Worm (Caenorhabditis elegans) whole organism, L1 larva: Measurements from ENCODE around the gene str-140.

Experiments
- C16A3.4 ChIP-seq: fragments of 150-350 bp; optimal IDR thresholded peaks from 2 replicates; lab custom pipeline; 2014; ENCODE audit warnings: missing biosample characterization, missing genetic modification characterization
- C34B4.2 ChIP-seq: sonication (generic microtip); optimal IDR thresholded peaks from 2 replicates; lab custom pipeline; 2017; ENCODE audit warnings: mild to moderate bottlenecking, missing genetic modification characterization, missing compliant biosample characterization
- F16B12.6 ChIP-seq: fragments of 150-350 bp; optimal IDR thresholded peaks from 2 replicates; lab custom pipeline; 2014; ENCODE audit warnings: missing biosample characterization, missing genetic modification characterization
- Y116A8C.19 ChIP-seq: sonication (generic microtip); optimal IDR thresholded peaks from 2 replicates; lab custom pipeline; 2016; ENCODE audit warnings: missing compliant biosample characterization, missing genetic modification characterization, borderline replicate concordance
- aly-2 ChIP-seq: fragments of 150-350 bp; optimal IDR thresholded peaks from 2 replicates; lab custom pipeline; 2014; ENCODE audit warnings: missing biosample characterization, missing genetic modification characterization
- ama-1 ChIP-seq: fragments of 150-350 bp; optimal IDR thresholded peaks from 2 replicates; lab custom pipeline; 2014
- blmp-1 ChIP-seq: fragments of 150-350 bp; optimal IDR thresholded peaks from 2 replicates; lab custom pipeline; 2014; ENCODE audit warnings: missing biosample characterization, missing genetic modification characterization
- ceh-8 ChIP-seq: fragments of 200-800 bp; sonication (Bioruptor generic); optimal IDR thresholded peaks from 2 replicates; lab custom pipeline; 2018; ENCODE audit warnings: mild to moderate bottlenecking, missing genetic modification characterization, moderate library complexity, missing compliant biosample characterization
- ceh-82 ChIP-seq, 3 experiments: fragments of 150-350 bp in 1 of 3; sonication (generic microtip) in 2 of 3; optimal IDR thresholded peaks; 2 replicates each; lab custom pipeline; 2014 to 2017; ENCODE audit warnings: missing biosample characterization in 3 of 3, missing genetic modification characterization in 3 of 3
- ceh-90 ChIP-seq: sonication (generic microtip); optimal IDR thresholded peaks from 2 replicates; lab custom pipeline; 2016; ENCODE audit warnings: missing genetic modification characterization, missing compliant biosample characterization
- dpl-1 ChIP-seq, 3 experiments: fragments of 150-350 bp in 2 of 3; sonication (generic microtip) in 1 of 3; optimal IDR thresholded peaks; 2 replicates each; lab custom pipeline; 2014 to 2017; ENCODE audit warnings: missing biosample characterization in 3 of 3, missing genetic modification characterization in 3 of 3, missing genetic modification reagents in 3 of 3
- egl-27 ChIP-seq, 2 experiments: fragments of 150-350 bp in 1 of 2; sonication (generic microtip); optimal IDR thresholded peaks; 3 replicates each; lab custom pipeline; 2017 to 2018; ENCODE audit warnings: missing biosample characterization in 2 of 2, missing genetic modification characterization in 2 of 2, missing genetic modification reagents in 2 of 2
- elt-2 ChIP-seq: sonication (generic microtip); optimal IDR thresholded peaks from 2 replicates; lab custom pipeline; 2016; ENCODE audit warnings: missing genetic modification characterization, mild to moderate bottlenecking, inconsistent platforms, missing compliant biosample characterization, missing genetic modification reagents
- elt-3 ChIP-seq, 6 experiments: fragments of 150-350 bp in 1 of 6; sonication (generic microtip); optimal IDR thresholded peaks; 2 replicates each; lab custom pipeline; 2017 to 2018; ENCODE audit warnings: missing biosample characterization in 6 of 6, missing genetic modification characterization in 6 of 6, inconsistent platforms in 1 of 6
- ets-5 ChIP-seq: fragments of 200-800 bp; sonication (Bioruptor generic); IDR thresholded peaks from 2 replicates; pipeline ENCODE4 v1.3.6; 2022; ENCODE audit warnings: missing genetic modification characterization, missing compliant biosample characterization
- grh-1 ChIP-seq: fragments of 200-800 bp; sonication (Bioruptor generic); IDR thresholded peaks from 2 replicates; pipeline ENCODE4 v1.3.6; 2022; ENCODE audit warnings: missing genetic modification reagents, missing genetic modification characterization, missing compliant biosample characterization
- hlh-17 ChIP-seq: fragments of 200-800 bp; sonication (Bioruptor generic); optimal IDR thresholded peaks from 2 replicates; lab custom pipeline; 2018; ENCODE audit warnings: missing genetic modification characterization, mild to moderate bottlenecking, missing compliant biosample characterization, moderate library complexity, borderline replicate concordance
- irx-1 ChIP-seq: sonication (generic microtip); optimal IDR thresholded peaks from 2 replicates; lab custom pipeline; 2016; ENCODE audit warnings: missing genetic modification characterization, missing compliant biosample characterization
- isw-1 ChIP-seq: fragments of 200-800 bp; sonication (Bioruptor generic); IDR thresholded peaks from 2 replicates; pipeline ENCODE4 v1.3.6; 2022; ENCODE audit warnings: missing genetic modification characterization, missing compliant biosample characterization
- jun-1 ChIP-seq: fragments of 150-350 bp; optimal IDR thresholded peaks from 2 replicates; lab custom pipeline; 2014; ENCODE audit warnings: missing biosample characterization, missing genetic modification reagents, missing genetic modification characterization
- lin-15B ChIP-seq: fragments of 150-350 bp; sonication (generic microtip); optimal IDR thresholded peaks from 3 replicates; lab custom pipeline; 2014; ENCODE audit warnings: missing biosample characterization, missing genetic modification characterization
- lin-35 ChIP-seq, 2 experiments: fragments of 150-350 bp; optimal IDR thresholded peaks; 2 replicates each; lab custom pipeline; 2014; ENCODE audit warnings: missing biosample characterization in 2 of 2, missing genetic modification characterization in 2 of 2, missing genetic modification reagents in 2 of 2
- lin-39 ChIP-seq: fragments of 150-350 bp; optimal IDR thresholded peaks from 2 replicates; lab custom pipeline; 2014; ENCODE audit warnings: missing biosample characterization, missing genetic modification reagents, missing genetic modification characterization
- lsy-2 ChIP-seq, 2 experiments: fragments of 150-350 bp; optimal IDR thresholded peaks; 2 replicates each; lab custom pipeline; 2014; ENCODE audit warnings: missing biosample characterization in 2 of 2, missing genetic modification characterization in 2 of 2
- mep-1 ChIP-seq: fragments of 150-350 bp; optimal IDR thresholded peaks from 2 replicates; lab custom pipeline; 2014; ENCODE audit warnings: missing biosample characterization, missing genetic modification characterization
- nhr-19 ChIP-seq: fragments of 200-800 bp; sonication (Bioruptor generic); conservative IDR thresholded peaks from 2 replicates; pipeline ENCODE4 v1.3.6; 2022; ENCODE audit warnings: missing genetic modification characterization, missing compliant biosample characterization
- nhr-20 ChIP-seq: sonication (generic microtip); optimal IDR thresholded peaks from 2 replicates; lab custom pipeline; 2016; ENCODE audit warnings: mild to moderate bottlenecking, missing genetic modification characterization, missing compliant biosample characterization
- nhr-47 ChIP-seq: sonication (generic microtip); optimal IDR thresholded peaks from 2 replicates; lab custom pipeline; 2016; ENCODE audit warnings: mild to moderate bottlenecking, missing genetic modification characterization, moderate library complexity, missing compliant biosample characterization
- nhr-71 ChIP-seq: sonication (generic microtip); optimal IDR thresholded peaks from 2 replicates; lab custom pipeline; 2016; ENCODE audit warnings: mild to moderate bottlenecking, missing genetic modification characterization, moderate library complexity, missing compliant biosample characterization
- nhr-77 ChIP-seq: fragments of 150-350 bp; optimal IDR thresholded peaks from 2 replicates; lab custom pipeline; 2014; ENCODE audit warnings: missing biosample characterization, missing genetic modification characterization
- nhr-84 ChIP-seq: sonication (generic microtip); optimal IDR thresholded peaks from 2 replicates; lab custom pipeline; 2017; ENCODE audit warnings: missing biosample characterization, missing genetic modification characterization
- nhr-85 ChIP-seq: sonication (generic microtip); peaks from one replicate; lab custom pipeline; 2016; ENCODE audit warnings: missing genetic modification characterization, inconsistent platforms, missing compliant biosample characterization
- nhr-90 ChIP-seq: sonication (generic microtip); optimal IDR thresholded peaks from 2 replicates; lab custom pipeline; 2016; ENCODE audit warnings: mild to moderate bottlenecking, missing genetic modification characterization, missing compliant biosample characterization; ENCODE audit not compliant: poor library complexity
- pag-3 ChIP-seq: sonication (generic microtip); optimal IDR thresholded peaks from 2 replicates; lab custom pipeline; 2017; ENCODE audit warnings: missing genetic modification characterization, mild to moderate bottlenecking, missing compliant biosample characterization, antibody characterized with exemption, borderline replicate concordance; ENCODE audit not compliant: insufficient read depth
- rnt-1 ChIP-seq: sonication (generic microtip); optimal IDR thresholded peaks from 2 replicates; lab custom pipeline; 2016; ENCODE audit warnings: mild to moderate bottlenecking, missing genetic modification characterization, moderate library complexity, missing compliant biosample characterization
- snu-23 ChIP-seq: sonication (generic microtip); optimal IDR thresholded peaks from 2 replicates; lab custom pipeline; 2016; ENCODE audit warnings: missing genetic modification characterization, missing compliant biosample characterization
- sox-4 ChIP-seq: sonication (generic microtip); optimal IDR thresholded peaks from 2 replicates; lab custom pipeline; 2016; ENCODE audit warnings: missing genetic modification characterization, missing compliant biosample characterization
- sup-37 ChIP-seq: fragments of 200-800 bp; sonication (Bioruptor generic); optimal IDR thresholded peaks from 2 replicates; lab custom pipeline; 2018; ENCODE audit warnings: mild to moderate bottlenecking, missing genetic modification characterization, missing compliant biosample characterization
- swsn-7 ChIP-seq: sonication (generic microtip); optimal IDR thresholded peaks from 2 replicates; lab custom pipeline; 2016; ENCODE audit warnings: missing genetic modification characterization, missing compliant biosample characterization
- tbx-2 ChIP-seq: sonication (generic microtip); optimal IDR thresholded peaks from 2 replicates; lab custom pipeline; 2016; ENCODE audit warnings: missing genetic modification characterization, missing compliant biosample characterization
- unc-62 ChIP-seq: fragments of 150-350 bp; optimal IDR thresholded peaks from 2 replicates; lab custom pipeline; 2014; ENCODE audit warnings: missing biosample characterization, missing genetic modification reagents, missing genetic modification characterization
- unc-98 ChIP-seq: fragments of 200-800 bp; sonication (Bioruptor generic); IDR thresholded peaks from 2 replicates; pipeline ENCODE4 v1.3.6; 2022; ENCODE audit warnings: missing genetic modification characterization, missing compliant biosample characterization
- xbp-1 ChIP-seq: sonication (generic microtip); optimal IDR thresholded peaks from 2 replicates; lab custom pipeline; 2016; ENCODE audit warnings: missing genetic modification characterization, missing compliant biosample characterization
- zag-1 ChIP-seq: fragments of 150-350 bp; optimal IDR thresholded peaks from 2 replicates; lab custom pipeline; 2014; ENCODE audit warnings: missing biosample characterization, missing genetic modification characterization
- ztf-11 ChIP-seq, 2 experiments: sonication (generic microtip); optimal IDR thresholded peaks; 2 replicates each; lab custom pipeline; 2016 to 2017; ENCODE audit warnings: missing genetic modification characterization in 2 of 2, missing biosample characterization in 1 of 2, missing compliant biosample characterization in 1 of 2
- ztf-4 ChIP-seq: fragments of 150-350 bp; optimal IDR thresholded peaks from 2 replicates; lab custom pipeline; 2014; ENCODE audit warnings: missing biosample characterization, missing genetic modification characterization

The str-140 gene

ce11 chrV:8039085-8039525 lies 28.6 kb downstream of the str-140 start:
- TF ChIP-seq nhr-47: peak; percentile 28
- TF ChIP-seq ztf-4: peak; percentile 72
- peak; percentile 13 for TF ChIP-seq swsn-7 (tag; lab: Kevin White, UChicago)
- peak; percentile 30 to 32 for TF ChIP-seq lsy-2 (tag; optimal IDR thresholded peaks at IDR 0.05; lab: Kevin White, UChicago)
- no peak for TF ChIP-seq zag-1 (tag; lab: Kevin White, UChicago)
- TF ChIP-seq ets-5 (GFP tag; lab: Robert Waterston, UW): no peak
- no peak for TF ChIP-seq elt-2 (tag; lab: Kevin White, UChicago)
- TF ChIP-seq nhr-71 (tag; lab: Kevin White, UChicago): peak; percentile 57
- TF ChIP-seq nhr-20: peak; percentile 48
- TF ChIP-seq dpl-1 (GFP tag; optimal IDR thresholded peaks at IDR 0.05; lab: Kevin White, UChicago): no peak
- no peak for TF ChIP-seq nhr-77 (tag; lab: Kevin White, UChicago)
- no peak for TF ChIP-seq nhr-84
- peak; percentile 46 for TF ChIP-seq grh-1 (GFP tag; lab: Robert Waterston, UW)
- peak; percentile 27 for TF ChIP-seq blmp-1 (tag; lab: Kevin White, UChicago)
- no peak for TF ChIP-seq ama-1 (lab: Kevin White, UChicago)
- TF ChIP-seq nhr-85: peak; percentile 77
- no peak for TF ChIP-seq rnt-1
- peak; percentile 40 for TF ChIP-seq mep-1 (tag; lab: Kevin White, UChicago)
- no peak for TF ChIP-seq unc-62 (GFP tag; lab: Kevin White, UChicago)
- peak; percentile 13 for TF ChIP-seq nhr-19 (GFP tag; lab: Robert Waterston, UW)
- TF ChIP-seq sox-4: no peak
- no peak for TF ChIP-seq lin-15B
- TF ChIP-seq hlh-17 (GFP tag; lab: Kevin White, UChicago): no peak
- peak in 2 of 6 experiments; percentile 42 to 73 for TF ChIP-seq elt-3 (tag; optimal IDR thresholded peaks at IDR 0.05; lab: Kevin White, UChicago)
- no peak for TF ChIP-seq C34B4.2 (tag; lab: Kevin White, UChicago)
- TF ChIP-seq nhr-90 (tag; lab: Kevin White, UChicago): peak; percentile 66
- no peak for TF ChIP-seq unc-98 (GFP tag; lab: Robert Waterston, UW)
- TF ChIP-seq lin-35 (GFP tag; optimal IDR thresholded peaks at IDR 0.05; lab: Kevin White, UChicago): peak in 1 of 2 experiments; percentile 26
- TF ChIP-seq snu-23: peak; percentile 46
- TF ChIP-seq sup-37: no peak
- TF ChIP-seq, all 84 proteins: peak for 15

- no peak for TF ChIP-seq C16A3.4 (tag; lab: Kevin White, UChicago)
Observed at ce11 chrV:8035947-8036346, 31.8 kb downstream of the str-140 start, which contains the start of gene ZC513.14. TSS of gene ZC513.14 (minus strand) at chrV:8036047.

- TF ChIP-seq egl-27 (tag; optimal IDR thresholded peaks at IDR 0.05; lab: Kevin White, UChicago) (no peak), lin-35 (GFP tag; optimal IDR thresholded peaks at IDR 0.05; lab: Kevin White, UChicago) (no peak), Y116A8C.19 (no peak), aly-2 (tag; lab: Kevin White, UChicago) (no peak), sup-37 (no peak), mep-1 (tag; lab: Kevin White, UChicago) (no peak), tbx-2 (no peak), rnt-1 (no peak), swsn-7 (tag; lab: Kevin White, UChicago) (no peak), elt-3 (tag; optimal IDR thresholded peaks at IDR 0.05; lab: Kevin White, UChicago) (no peak), ama-1 (lab: Kevin White, UChicago) (no peak), pag-3 (no peak), dpl-1 (GFP tag; optimal IDR thresholded peaks at IDR 0.05; lab: Kevin White, UChicago) (no peak), ztf-4 (no peak), nhr-90 (tag; lab: Kevin White, UChicago) (no peak), grh-1 (GFP tag; lab: Robert Waterston, UW) (no peak), nhr-77 (tag; lab: Kevin White, UChicago) (no peak)
Observed at ce11 chrV:8034811-8035210, 32.9 kb downstream of the str-140 start, which contains the start of gene algn-12. TSS of gene algn-12 (plus strand) at chrV:8035111.

ce11 chrV:8031121-8031520 lies 36.6 kb downstream of the str-140 start, which contains the start of gene vars-1:
TSS of gene vars-1 (plus strand) at chrV:8031411.
- TF ChIP-seq ztf-11 (tag; optimal IDR thresholded peaks at IDR 0.05; lab: Kevin White, UChicago): no peak
- TF ChIP-seq irx-1 (tag; lab: Kevin White, UChicago): peak; percentile 48
- no peak for TF ChIP-seq jun-1 (tag; lab: Kevin White, UChicago)
- peak; percentile 40 for TF ChIP-seq lin-15B
- TF ChIP-seq dpl-1 (GFP tag; optimal IDR thresholded peaks at IDR 0.05; lab: Kevin White, UChicago): peak; percentile 92 to 97 (median 97)
- peak; percentile 0 for TF ChIP-seq aly-2 (tag; lab: Kevin White, UChicago)
- TF ChIP-seq ceh-90 (tag; lab: Kevin White, UChicago): no peak
- TF ChIP-seq isw-1 (GFP tag; lab: Robert Waterston, UW): peak; percentile 23; the same call in 1 of the 2 replicates
- TF ChIP-seq snu-23: peak; percentile 75
- TF ChIP-seq xbp-1 (tag; lab: Kevin White, UChicago): peak; percentile 58
- TF ChIP-seq ceh-82 (tag; optimal IDR thresholded peaks at IDR 0.05; lab: Kevin White, UChicago): peak in 2 of 3 experiments; percentile 47 to 69
- no peak for TF ChIP-seq ceh-8 (GFP tag; lab: Kevin White, UChicago)
- TF ChIP-seq F16B12.6 (tag; lab: Kevin White, UChicago): peak; percentile 52
- TF ChIP-seq lin-39 (tag; lab: Kevin White, UChicago): peak; percentile 6
- peak; percentile 53 for TF ChIP-seq swsn-7 (tag; lab: Kevin White, UChicago)
- TF ChIP-seq C16A3.4 (tag; lab: Kevin White, UChicago): peak; percentile 67
- TF ChIP-seq tbx-2: peak; percentile 66
